Worm (Caenorhabditis elegans) whole organism, L4/young adult: ENCODE measurements around the gene clec-182.

Experiments
- dao-5 ChIP-seq: sonication (generic microtip); optimal IDR thresholded peaks from 2 replicates; lab custom pipeline; 2016; ENCODE audit warnings: missing genotype, missing genetic modification characterization, moderate library complexity, missing compliant biosample characterization
- him-1 ChIP-seq: sonication (generic microtip); optimal IDR thresholded peaks from 2 replicates; lab custom pipeline; 2016; ENCODE audit warnings: missing genotype, missing genetic modification reagents, missing genetic modification characterization, missing compliant biosample characterization

DNA sequence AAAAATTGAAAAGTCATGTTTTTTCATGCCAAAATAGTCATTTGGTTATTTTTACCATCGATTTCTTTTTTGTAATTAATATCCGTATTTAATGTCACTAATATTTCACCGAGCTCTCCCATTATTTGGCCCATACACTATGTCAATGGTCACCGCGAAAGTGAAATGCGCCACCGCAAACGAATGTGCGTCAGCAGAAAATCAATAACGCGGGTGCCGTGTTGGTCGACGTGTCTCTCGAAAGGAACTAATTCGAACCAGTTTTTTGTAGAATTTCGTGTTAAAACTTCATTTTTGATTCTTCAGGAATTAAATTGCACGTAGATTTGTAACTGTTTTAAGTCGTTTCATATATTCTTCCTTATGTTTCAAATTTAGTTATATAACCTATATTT lies 28.4 kb upstream of the clec-182 start:
- TF ChIP-seq him-1 (no peak), dao-5 (tag; lab: Kevin White, UChicago) (no peak)
